Fruit fly (Drosophila melanogaster) Kc167 (cell line): Measurements from ENCODE around the gene Mlc2.

Source experiments
- h ChIP-seq: fragments of >200 bp; optimal IDR thresholded peaks from 3 replicates; lab custom pipeline; 2018; ENCODE audit warnings: missing external identifiers
- insv ChIP-seq: fragments of >200 bp; optimal IDR thresholded peaks from 3 replicates; lab custom pipeline; 2018; ENCODE audit warnings: missing external identifiers
- ttk ChIP-seq: sonication (Bioruptor generic); optimal IDR thresholded peaks from 2 replicates; lab custom pipeline; 2017; ENCODE audit warnings: missing external identifiers

DNA sequence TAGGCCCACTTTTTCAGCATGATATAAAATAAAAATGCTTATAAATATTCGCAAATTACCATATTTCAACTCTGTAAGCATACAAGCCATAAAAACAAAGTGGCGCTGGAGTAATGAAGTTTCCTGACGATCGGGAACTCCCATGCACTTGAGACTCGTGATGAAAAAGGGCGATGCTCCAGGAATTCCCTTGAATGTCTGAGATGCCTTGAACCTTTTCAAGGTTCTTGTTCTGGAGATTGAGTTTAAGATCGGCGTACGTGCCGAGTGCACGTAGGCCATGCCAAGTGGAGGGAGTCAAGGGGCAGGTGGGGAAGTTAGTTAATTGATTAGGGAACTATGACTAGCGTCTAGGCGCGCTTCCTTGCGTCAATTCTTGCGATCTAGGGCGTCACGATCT lies 9.5 kb upstream of the Mlc2 start:
- TF ChIP-seq ttk (lab: Kevin White, UChicago): no peak
- TF ChIP-seq insv (lab: Kevin White, UChicago): no peak
- TF ChIP-seq h (lab: Kevin White, UChicago): no peak
